Worm (Caenorhabditis elegans) whole organism, late embryonic: ENCODE results near the gene ech-3.

Experiments
- C08G9.2 ChIP-seq: sonication (generic microtip); optimal IDR thresholded peaks from 2 replicates; lab custom pipeline; 2016; ENCODE audit warnings: mild to moderate bottlenecking, missing genetic modification characterization, moderate library complexity, missing compliant biosample characterization
- C38D4.7 ChIP-seq: fragments of 200-800 bp; sonication (Bioruptor generic); optimal IDR thresholded peaks from 2 replicates; lab custom pipeline; 2018; ENCODE audit warnings: mild to moderate bottlenecking, missing genetic modification characterization, moderate library complexity, missing compliant biosample characterization
- K09A11.1 ChIP-seq: sonication (generic microtip); optimal IDR thresholded peaks from 2 replicates; lab custom pipeline; 2017; ENCODE audit warnings: antibody characterized with exemption, mild to moderate bottlenecking, missing genetic modification characterization, missing compliant biosample characterization; ENCODE audit not compliant: insufficient read depth
- T23F11.4 ChIP-seq: fragments of 200-800 bp; sonication (Bioruptor generic); optimal IDR thresholded peaks from 2 replicates; lab custom pipeline; 2018; ENCODE audit warnings: mild to moderate bottlenecking, missing genetic modification characterization, missing compliant biosample characterization
- elt-2 ChIP-seq: sonication (generic microtip); optimal IDR thresholded peaks from 2 replicates; lab custom pipeline; 2016; ENCODE audit warnings: missing genetic modification reagents, missing genetic modification characterization, missing compliant biosample characterization
- ets-4 ChIP-seq: sonication (generic microtip); optimal IDR thresholded peaks from 2 replicates; lab custom pipeline; 2016; ENCODE audit warnings: missing genetic modification characterization, missing compliant biosample characterization
- fax-1 ChIP-seq: sonication (generic microtip); optimal IDR thresholded peaks from 2 replicates; lab custom pipeline; 2016; ENCODE audit warnings: missing genotype, missing genetic modification characterization, missing compliant biosample characterization
- npax-4 ChIP-seq: sonication (generic microtip); optimal IDR thresholded peaks from 2 replicates; lab custom pipeline; 2016; ENCODE audit warnings: missing genetic modification characterization, missing compliant biosample characterization
- pax-1 ChIP-seq: fragments of 150-350 bp; optimal IDR thresholded peaks from 2 replicates; lab custom pipeline; 2014; ENCODE audit warnings: missing biosample characterization, missing genetic modification characterization
- pha-2 ChIP-seq: sonication (generic microtip); optimal IDR thresholded peaks from 2 replicates; lab custom pipeline; 2017; ENCODE audit warnings: mild to moderate bottlenecking, missing genetic modification characterization, missing compliant biosample characterization
- sox-2 ChIP-seq: fragments of 200-800 bp; sonication (Bioruptor generic); IDR thresholded peaks from 2 replicates; pipeline ENCODE4 v1.3.6; 2022; ENCODE audit warnings: missing genetic modification reagents, missing genetic modification characterization, missing compliant biosample characterization
- unc-42 ChIP-seq: sonication (generic microtip); optimal IDR thresholded peaks from 2 replicates; lab custom pipeline; 2016; ENCODE audit warnings: missing genotype, missing genetic modification characterization, missing compliant biosample characterization

- TF ChIP-seq ets-4 (tag; lab: Kevin White, UChicago) (no peak), C38D4.7 (GFP tag; lab: Kevin White, UChicago) (no peak), unc-42 (tag; lab: Kevin White, UChicago) (no peak), npax-4 (tag; lab: Kevin White, UChicago) (no peak), C08G9.2 (tag; lab: Kevin White, UChicago) (no peak), fax-1 (no peak), elt-2 (tag; lab: Kevin White, UChicago) (no peak), K09A11.1 (no peak), pha-2 (tag; lab: Kevin White, UChicago) (no peak), pax-1 (tag; lab: Kevin White, UChicago) (no peak), T23F11.4 (GFP tag; lab: Kevin White, UChicago) (no peak), sox-2 (GFP tag; lab: Robert Waterston, UW) (no peak)
Measured at ce11 chrV:8062074-8062473, 40.1 kb downstream of the ech-3 start, which contains the start of gene str-139.
